Worm (Caenorhabditis elegans) whole organism, L4 larva: ENCODE measurements around the gene F54C8.1.
A peak's percentile ranks its signal among the peaks of the same experiment; 100 is the strongest.

Experiments
- F26F4.8 ChIP-seq: fragments of 200-800 bp; sonication (Bioruptor generic); conservative IDR thresholded peaks from 2 replicates; pipeline ENCODE4 v1.3.6; 2022; ENCODE audit warnings: missing genetic modification characterization, missing compliant biosample characterization
- F49E8.2 ChIP-seq: sonication (generic microtip); optimal IDR thresholded peaks from 2 replicates; lab custom pipeline; 2016; ENCODE audit warnings: missing compliant biosample characterization, mild to moderate bottlenecking, missing genetic modification characterization, borderline replicate concordance
- T26A8.4 ChIP-seq: fragments of 200-800 bp; sonication (Bioruptor generic); IDR thresholded peaks from 2 replicates; pipeline ENCODE4 v1.3.6; 2022; ENCODE audit warnings: missing genetic modification characterization, missing compliant biosample characterization
- Y48G9A.11 ChIP-seq: fragments of 200-800 bp; sonication (Bioruptor generic); IDR thresholded peaks from 2 replicates; pipeline ENCODE4 v1.3.6; 2022; ENCODE audit warnings: missing genetic modification reagents, missing genetic modification characterization, missing compliant biosample characterization
- ZK546.5 ChIP-seq, 2 experiments: sonication (generic microtip); optimal IDR thresholded peaks; 2 replicates each; lab custom pipeline; 2017; ENCODE audit warnings: missing biosample characterization in 2 of 2, missing genetic modification characterization in 2 of 2
- aha-1 ChIP-seq: fragments of 150-350 bp; peaks from one replicate; lab custom pipeline; 2014; ENCODE audit warnings: missing biosample characterization, missing genetic modification characterization
- arid-1 ChIP-seq: fragments of 200-800 bp; sonication (Bioruptor generic); conservative IDR thresholded peaks from 2 replicates; pipeline ENCODE4 v1.3.6; 2022; ENCODE audit warnings: missing genetic modification reagents, missing genetic modification characterization, missing compliant biosample characterization
- attf-4 ChIP-seq: sonication (generic microtip); optimal IDR thresholded peaks from 3 replicates; lab custom pipeline; 2017; ENCODE audit warnings: missing biosample characterization, missing genetic modification characterization
- ceh-62 ChIP-seq: sonication (generic microtip); optimal IDR thresholded peaks from 2 replicates; lab custom pipeline; 2017; ENCODE audit warnings: missing biosample characterization, missing genetic modification characterization
- ceh-82 ChIP-seq: sonication (generic microtip); optimal IDR thresholded peaks from 2 replicates; lab custom pipeline; 2017; ENCODE audit warnings: missing biosample characterization, missing genetic modification characterization
- daf-12 ChIP-seq: fragments of 150-350 bp; optimal IDR thresholded peaks from 2 replicates; lab custom pipeline; 2014; ENCODE audit warnings: missing biosample characterization, missing genetic modification reagents, missing genetic modification characterization
- daf-16 ChIP-seq, 3 experiments: sonication (generic microtip); optimal IDR thresholded peaks; 2 replicates each; lab custom pipeline; 2016 to 2017; ENCODE audit warnings: missing genetic modification characterization in 3 of 3, missing genetic modification reagents in 3 of 3, mild to moderate bottlenecking in 2 of 3, missing compliant biosample characterization in 2 of 3, missing biosample characterization in 1 of 3, moderate library complexity in 1 of 3
- daf-8 ChIP-seq: fragments of 200-800 bp; sonication (Bioruptor generic); IDR thresholded peaks from 2 replicates; pipeline ENCODE4 v1.3.6; 2022; ENCODE audit warnings: missing genetic modification characterization, missing compliant biosample characterization
- dmd-6 ChIP-seq: fragments of 200-800 bp; sonication (Bioruptor generic); IDR thresholded peaks from 2 replicates; pipeline ENCODE4 v1.3.6; 2022; ENCODE audit warnings: missing genetic modification reagents, missing genetic modification characterization, missing compliant biosample characterization
- duxl-1 ChIP-seq: sonication (generic microtip); optimal IDR thresholded peaks from 2 replicates; lab custom pipeline; 2016; ENCODE audit warnings: mild to moderate bottlenecking, missing genetic modification characterization, moderate library complexity, missing compliant biosample characterization; ENCODE audit not compliant: poor library complexity
- dve-1 ChIP-seq: sonication (generic microtip); optimal IDR thresholded peaks from 2 replicates; lab custom pipeline; 2017; ENCODE audit warnings: antibody characterized with exemption, mild to moderate bottlenecking, missing genetic modification characterization, missing compliant biosample characterization; ENCODE audit not compliant: insufficient read depth
- hlh-11 ChIP-seq: fragments of 200-800 bp; sonication (Bioruptor generic); optimal IDR thresholded peaks from 2 replicates; lab custom pipeline; 2018; ENCODE audit warnings: mild to moderate bottlenecking, missing genetic modification characterization, missing compliant biosample characterization
- hmg-1.1 ChIP-seq: fragments of 200-800 bp; sonication (Bioruptor generic); IDR thresholded peaks from 2 replicates; pipeline ENCODE4 v1.3.6; 2022; ENCODE audit warnings: missing genetic modification reagents, missing genetic modification characterization, missing compliant biosample characterization
- lin-15B ChIP-seq: fragments of 150-350 bp; sonication (generic microtip); optimal IDR thresholded peaks from 3 replicates; lab custom pipeline; 2014; ENCODE audit warnings: missing biosample characterization, missing genetic modification characterization
- lin-39 ChIP-seq: fragments of 150-350 bp; optimal IDR thresholded peaks from 2 replicates; lab custom pipeline; 2014; ENCODE audit warnings: missing biosample characterization, missing genetic modification reagents, missing genetic modification characterization
- lir-3 ChIP-seq: sonication (generic microtip); optimal IDR thresholded peaks from 2 replicates; lab custom pipeline; 2016; ENCODE audit warnings: mild to moderate bottlenecking, missing genetic modification characterization, missing compliant biosample characterization
- madf-5 ChIP-seq, 2 experiments: fragments of 200-800 bp; sonication (Bioruptor generic); IDR thresholded peaks; 2 replicates each; pipeline ENCODE4 v1.3.6; 2022; ENCODE audit warnings: missing compliant biosample characterization in 2 of 2, missing genetic modification characterization in 2 of 2
- mdt-29 ChIP-seq: fragments of 200-800 bp; sonication (Bioruptor generic); IDR thresholded peaks from 2 replicates; pipeline ENCODE4 v1.3.6; 2022; ENCODE audit warnings: missing genetic modification reagents, missing genetic modification characterization, missing compliant biosample characterization
- mep-1 ChIP-seq: fragments of 150-350 bp; sonication (generic microtip); optimal IDR thresholded peaks from 3 replicates; lab custom pipeline; 2014; ENCODE audit warnings: missing biosample characterization, missing genetic modification characterization
- mxl-2 ChIP-seq: fragments of 200-800 bp; sonication (Bioruptor generic); conservative IDR thresholded peaks from 2 replicates; pipeline ENCODE4 v1.3.6; 2022; ENCODE audit warnings: missing genetic modification reagents, missing genetic modification characterization, missing compliant biosample characterization
- nhr-11 ChIP-seq: fragments of 150-350 bp; optimal IDR thresholded peaks from 2 replicates; lab custom pipeline; 2014; ENCODE audit warnings: missing biosample characterization, missing genetic modification characterization
- nhr-111 ChIP-seq: fragments of 200-800 bp; sonication (Bioruptor generic); optimal IDR thresholded peaks from 2 replicates; lab custom pipeline; 2018; ENCODE audit warnings: mild to moderate bottlenecking, missing genetic modification characterization, missing compliant biosample characterization
- nhr-25 ChIP-seq: sonication (generic microtip); optimal IDR thresholded peaks from 2 replicates; lab custom pipeline; 2017; ENCODE audit warnings: missing genetic modification characterization, mild to moderate bottlenecking, missing compliant biosample characterization, antibody characterized with exemption, moderate library complexity, borderline replicate concordance; ENCODE audit not compliant: insufficient read depth
- nhr-28 ChIP-seq: fragments of 150-350 bp; optimal IDR thresholded peaks from 2 replicates; lab custom pipeline; 2014; ENCODE audit warnings: missing biosample characterization, missing genetic modification characterization
- nhr-41 ChIP-seq: fragments of 200-800 bp; sonication (Bioruptor generic); IDR thresholded peaks from 2 replicates; pipeline ENCODE4 v1.3.6; 2022; ENCODE audit warnings: missing genetic modification reagents, missing genetic modification characterization, missing compliant biosample characterization
- nhr-48 ChIP-seq: sonication (generic microtip); optimal IDR thresholded peaks from 2 replicates; lab custom pipeline; 2016; ENCODE audit warnings: mild to moderate bottlenecking, missing genetic modification characterization, missing compliant biosample characterization
- nhr-77 ChIP-seq: fragments of 150-350 bp; optimal IDR thresholded peaks from 2 replicates; lab custom pipeline; 2014; ENCODE audit warnings: missing biosample characterization, missing genetic modification characterization
- pqm-1 ChIP-seq: sonication (generic microtip); optimal IDR thresholded peaks from 2 replicates; lab custom pipeline; 2017; ENCODE audit warnings: missing biosample characterization, missing genetic modification characterization
- sdz-12 ChIP-seq: fragments of 200-800 bp; sonication (Bioruptor generic); optimal IDR thresholded peaks from 2 replicates; lab custom pipeline; 2018; ENCODE audit warnings: mild to moderate bottlenecking, missing genetic modification characterization, missing compliant biosample characterization
- skn-1 ChIP-seq: fragments of 150-350 bp; optimal IDR thresholded peaks from 2 replicates; lab custom pipeline; 2014; ENCODE audit warnings: missing biosample characterization, missing genetic modification characterization
- spr-1 ChIP-seq: sonication (generic microtip); optimal IDR thresholded peaks from 2 replicates; lab custom pipeline; 2016; ENCODE audit warnings: mild to moderate bottlenecking, missing genetic modification characterization, missing compliant biosample characterization
- tra-1 ChIP-seq: fragments of 200-800 bp; sonication (Bioruptor generic); IDR thresholded peaks from 2 replicates; pipeline ENCODE4 v1.3.6; 2022; ENCODE audit warnings: missing genetic modification reagents, missing genetic modification characterization, missing compliant biosample characterization
- unc-62 ChIP-seq, 3 experiments: fragments of 150-350 bp in 1 of 3; sonication (generic microtip); optimal IDR thresholded peaks in 2 of 3; peaks in 1 of 3; 1 replicate in 1 of 3; 2 replicates in 2 of 3; lab custom pipeline; 2014 to 2017; ENCODE audit warnings: missing biosample characterization in 3 of 3, missing genetic modification characterization in 3 of 3, missing genetic modification reagents in 3 of 3, missing genotype in 1 of 3
- zag-1 ChIP-seq: fragments of 150-350 bp; optimal IDR thresholded peaks from 2 replicates; lab custom pipeline; 2014; ENCODE audit warnings: missing biosample characterization, missing genetic modification characterization
- zfp-2 ChIP-seq: sonication (generic microtip); optimal IDR thresholded peaks from 2 replicates; lab custom pipeline; 2016; ENCODE audit warnings: mild to moderate bottlenecking, missing genetic modification characterization, missing compliant biosample characterization
- zfp-3 ChIP-seq: fragments of 200-800 bp; sonication (Bioruptor generic); conservative IDR thresholded peaks from 2 replicates; pipeline ENCODE4 v1.3.6; 2022; ENCODE audit warnings: missing genetic modification reagents, missing genetic modification characterization, missing compliant biosample characterization

F54C8.1 gene

ce11 chrIII:9485373-9485772 lies 45.9 kb downstream of the F54C8.1 start, which contains the start of gene bre-3:
Gene bre-3 (minus strand): TSS chrIII:9485473.
- TF ChIP-seq nhr-111 (GFP tag; lab: Kevin White, UChicago): no peak
- TF ChIP-seq aha-1: peak; percentile 69
- TF ChIP-seq, all 104 proteins: peak for 1

ce11 chrIII:9487454-9487853 lies 48.0 kb downstream of the F54C8.1 start:
- peak; percentile 54 for TF ChIP-seq nhr-77 (tag; lab: Kevin White, UChicago)
- no peak for TF ChIP-seq sdz-12 (GFP tag; lab: Kevin White, UChicago)
- no peak for TF ChIP-seq spr-1 (tag; lab: Kevin White, UChicago)
- no peak for TF ChIP-seq nhr-48 (tag; lab: Kevin White, UChicago)
- peak; percentile 53 for TF ChIP-seq dmd-6 (GFP tag; lab: Robert Waterston, UW)
- no peak for TF ChIP-seq arid-1 (GFP tag; lab: Robert Waterston, UW)
- TF ChIP-seq hlh-11: peak; percentile 31
- TF ChIP-seq mep-1: no peak
- TF ChIP-seq T26A8.4 (GFP tag; lab: Robert Waterston, UW): no peak
- no peak for TF ChIP-seq F26F4.8 (GFP tag; lab: Robert Waterston, UW)
- no peak for TF ChIP-seq madf-5 (GFP tag; IDR thresholded peaks at IDR 0.05; lab: Robert Waterston, UW)
- TF ChIP-seq skn-1 (tag; lab: Kevin White, UChicago): no peak
- TF ChIP-seq hmg-1.1 (GFP tag; lab: Robert Waterston, UW): no peak
- no peak for TF ChIP-seq zfp-2 (tag; lab: Kevin White, UChicago)
- no peak for TF ChIP-seq tra-1 (GFP tag; lab: Robert Waterston, UW)
- TF ChIP-seq nhr-25 (tag; lab: Kevin White, UChicago): no peak
- TF ChIP-seq attf-4 (tag; lab: Kevin White, UChicago): no peak
- no peak for TF ChIP-seq nhr-11 (tag; lab: Kevin White, UChicago)
- TF ChIP-seq daf-16 (GFP tag; optimal IDR thresholded peaks at IDR 0.05; lab: Kevin White, UChicago): no peak
- TF ChIP-seq daf-16 (tag; optimal IDR thresholded peaks at IDR 0.05; lab: Kevin White, UChicago): peak; percentile 85
- TF ChIP-seq dve-1 (tag; lab: Kevin White, UChicago): peak; percentile 67
- no peak for TF ChIP-seq F49E8.2 (tag; lab: Kevin White, UChicago)
- TF ChIP-seq lin-39 (tag; lab: Kevin White, UChicago): no peak
- TF ChIP-seq pqm-1 (tag; lab: Kevin White, UChicago): peak; percentile 66
- TF ChIP-seq ceh-82 (tag; lab: Kevin White, UChicago): no peak
- TF ChIP-seq Y48G9A.11 (GFP tag; lab: Robert Waterston, UW): no peak
- no peak for TF ChIP-seq ceh-62 (tag; lab: Kevin White, UChicago)
- TF ChIP-seq mdt-29 (GFP tag; lab: Robert Waterston, UW): no peak
- TF ChIP-seq nhr-28 (tag; lab: Kevin White, UChicago): peak; percentile 53

- TF ChIP-seq attf-4 (tag; lab: Kevin White, UChicago): no peak
- TF ChIP-seq daf-16 (GFP tag; optimal IDR thresholded peaks at IDR 0.05; lab: Kevin White, UChicago): no peak
- TF ChIP-seq daf-16 (tag; optimal IDR thresholded peaks at IDR 0.05; lab: Kevin White, UChicago): no peak
- TF ChIP-seq arid-1 (GFP tag; lab: Robert Waterston, UW): no peak
- no peak for TF ChIP-seq ZK546.5 (tag; optimal IDR thresholded peaks at IDR 0.05; lab: Kevin White, UChicago)
- no peak for TF ChIP-seq sdz-12 (GFP tag; lab: Kevin White, UChicago)
- no peak for TF ChIP-seq daf-8
- TF ChIP-seq lin-15B: no peak
- no peak for TF ChIP-seq daf-12
- no peak for TF ChIP-seq mxl-2
- no peak for TF ChIP-seq lir-3
- TF ChIP-seq zfp-3: no peak
- TF ChIP-seq nhr-41: no peak
- no peak for TF ChIP-seq zag-1
- TF ChIP-seq duxl-1 (tag; lab: Kevin White, UChicago): no peak
- TF ChIP-seq unc-62 (GFP tag; optimal IDR thresholded peaks at IDR 0.05 in 1 of 2; lab: Kevin White, UChicago): no peak
- TF ChIP-seq unc-62 (tag; optimal IDR thresholded peaks at IDR 0.05; lab: Kevin White, UChicago): no peak
- no peak for TF ChIP-seq mep-1
- TF ChIP-seq nhr-111 (GFP tag; lab: Kevin White, UChicago): no peak
Measured at ce11 chrIII:9488027-9488426, 48.5 kb downstream of the F54C8.1 start.
